Fruit fly (Drosophila melanogaster) whole organism, embryonic: ENCODE measurements around the gene CG32971.

ENCODE experiments used
- ATbp ChIP-seq: fragments of 200-800 bp; sonication (Bioruptor generic); optimal IDR thresholded peaks from 2 replicates; lab custom pipeline; 2017; ENCODE audit warnings: missing biosample characterization, mild to moderate bottlenecking, missing genetic modification characterization, missing genetic modification reagents
- Aef1 ChIP-seq: fragments of 200-800 bp; sonication (Bioruptor generic); IDR thresholded peaks from 3 replicates; pipeline ENCODE4 v1.3.6; 2022; ENCODE audit warnings: missing biosample characterization, missing genetic modification characterization
- CG10979 ChIP-seq: fragments of 200-800 bp; sonication (Bioruptor generic); optimal IDR thresholded peaks from 2 replicates; lab custom pipeline; 2018; ENCODE audit warnings: missing biosample characterization, mild to moderate bottlenecking, missing genetic modification characterization, moderate library complexity
- CG11456 ChIP-seq: fragments of 200-800 bp; sonication (Bioruptor generic); IDR thresholded peaks from 3 replicates; pipeline ENCODE4 v1.3.6; 2022; ENCODE audit warnings: missing biosample characterization, missing genetic modification characterization
- CG12236 ChIP-seq: fragments of 200-800 bp; sonication (Bioruptor generic); optimal IDR thresholded peaks from 2 replicates; lab custom pipeline; 2016; ENCODE audit warnings: missing biosample characterization, missing genetic modification characterization
- CG12391 ChIP-seq: fragments of 200-800 bp; sonication (Bioruptor generic); optimal IDR thresholded peaks from 3 replicates; lab custom pipeline; 2018; ENCODE audit warnings: missing biosample characterization, mild to moderate bottlenecking, missing genetic modification characterization, moderate library complexity
- CG13894 ChIP-seq: fragments of 200-800 bp; sonication (Bioruptor generic); optimal IDR thresholded peaks from 3 replicates; lab custom pipeline; 2018; ENCODE audit warnings: missing biosample characterization, mild to moderate bottlenecking, missing genetic modification characterization, moderate library complexity
- CG16779 ChIP-seq: fragments of 200-800 bp; sonication (Bioruptor generic); IDR thresholded peaks from 2 replicates; pipeline ENCODE4 v1.3.6; 2022; ENCODE audit warnings: missing biosample characterization, missing genetic modification characterization
- CG16813 ChIP-seq: fragments of 200-800 bp; sonication (Bioruptor generic); IDR thresholded peaks from 3 replicates; pipeline ENCODE4 v1.3.6; 2022; ENCODE audit warnings: missing biosample characterization, missing genetic modification characterization; ENCODE audit not compliant: partially characterized antibody
- CG17612 ChIP-seq: fragments of 200-800 bp; sonication (Bioruptor generic); IDR thresholded peaks from 2 replicates; pipeline ENCODE4 v1.3.6; 2022; ENCODE audit warnings: missing biosample characterization, missing genetic modification characterization
- CG18599 ChIP-seq: fragments of 200-800 bp; sonication (Bioruptor generic); optimal IDR thresholded peaks from 3 replicates; lab custom pipeline; 2017; ENCODE audit warnings: missing biosample characterization, missing genetic modification characterization, mild to moderate bottlenecking, moderate library complexity, missing genetic modification reagents
- CG2120 ChIP-seq: fragments of 200-800 bp; sonication (Bioruptor generic); optimal IDR thresholded peaks from 3 replicates; lab custom pipeline; 2016; ENCODE audit warnings: missing biosample characterization, missing genetic modification characterization
- CG2875 ChIP-seq: fragments of 200-800 bp; sonication (Bioruptor generic); optimal IDR thresholded peaks from 2 replicates; lab custom pipeline; 2017; ENCODE audit warnings: missing biosample characterization, mild to moderate bottlenecking, missing genetic modification characterization, missing genetic modification reagents
- CG31365 ChIP-seq: fragments of 200-800 bp; sonication (Bioruptor generic); optimal IDR thresholded peaks from 2 replicates; lab custom pipeline; 2018; ENCODE audit warnings: missing biosample characterization, mild to moderate bottlenecking, missing genetic modification characterization
- CG4404 ChIP-seq: fragments of 200-800 bp; sonication (Bioruptor generic); IDR thresholded peaks from 2 replicates; pipeline ENCODE4 v1.3.6; 2022; ENCODE audit warnings: missing biosample characterization, missing genetic modification characterization
- CG4820 ChIP-seq: fragments of 200-800 bp; sonication (Bioruptor generic); optimal IDR thresholded peaks from 3 replicates; lab custom pipeline; 2016; ENCODE audit warnings: missing biosample characterization, missing genetic modification characterization
- CG6689 ChIP-seq: fragments of 200-800 bp; sonication (Bioruptor generic); IDR thresholded peaks from 2 replicates; pipeline ENCODE4 v1.3.6; 2022; ENCODE audit warnings: missing biosample characterization, missing genetic modification characterization
- CG9876 ChIP-seq: fragments of 200-800 bp; sonication (Bioruptor generic); optimal IDR thresholded peaks from 2 replicates; lab custom pipeline; 2016; ENCODE audit warnings: missing biosample characterization, missing genetic modification characterization
- Dad ChIP-seq: fragments of 200-800 bp; sonication (Bioruptor generic); optimal IDR thresholded peaks from 3 replicates; lab custom pipeline; 2016; ENCODE audit warnings: missing biosample characterization, missing genetic modification characterization
- Doc3 ChIP-seq: fragments of 200-800 bp; sonication (Bioruptor generic); IDR thresholded peaks from 3 replicates; pipeline ENCODE4 v1.3.6; 2022; ENCODE audit warnings: missing biosample characterization, missing genetic modification characterization; ENCODE audit not compliant: partially characterized antibody
- Eip74EF ChIP-seq, 2 experiments: fragments of 200-800 bp in 1 of 2; fragments of >200 bp in 1 of 2; sonication (Bioruptor generic) in 1 of 2; optimal IDR thresholded peaks; 2 replicates each; lab custom pipeline; 2017 to 2019; ENCODE audit warnings: missing biosample characterization in 2 of 2, missing genetic modification characterization in 2 of 2, mild to moderate bottlenecking in 1 of 2, moderate library complexity in 1 of 2
- Ets97D ChIP-seq: fragments of 200-800 bp; sonication (Bioruptor generic); optimal IDR thresholded peaks from 3 replicates; lab custom pipeline; 2016; ENCODE audit warnings: missing biosample characterization, missing genetic modification characterization
- H15 ChIP-seq: fragments of 200-800 bp; sonication (Bioruptor generic); IDR thresholded peaks from 3 replicates; pipeline ENCODE4 v1.3.6; 2022; ENCODE audit warnings: missing biosample characterization, missing genetic modification characterization
- HHEX ChIP-seq: fragments of 200-800 bp; sonication (Bioruptor generic); optimal IDR thresholded peaks from 3 replicates; lab custom pipeline; 2017; ENCODE audit warnings: missing biosample characterization, mild to moderate bottlenecking, missing genetic modification characterization, missing genetic modification reagents
- Hmr ChIP-seq: fragments of 200-800 bp; sonication (Bioruptor generic); optimal IDR thresholded peaks from 3 replicates; lab custom pipeline; 2017; ENCODE audit warnings: mild to moderate bottlenecking, missing biosample characterization, missing genetic modification reagents, missing genetic modification characterization
- Nf-YB ChIP-seq: fragments of 200-800 bp; sonication (Bioruptor generic); optimal IDR thresholded peaks from 3 replicates; lab custom pipeline; 2019; ENCODE audit warnings: missing biosample characterization, mild to moderate bottlenecking, missing genetic modification characterization, moderate library complexity
- Sry-β ChIP-seq: fragments of 200-800 bp; sonication (Bioruptor generic); optimal IDR thresholded peaks from 2 replicates; lab custom pipeline; 2018; ENCODE audit warnings: missing biosample characterization, mild to moderate bottlenecking, missing genetic modification characterization, moderate library complexity
- ap ChIP-seq: fragments of 200-800 bp; sonication (Bioruptor generic); IDR thresholded peaks from 2 replicates; pipeline ENCODE4 v1.3.6; 2022; ENCODE audit warnings: missing biosample characterization, missing genetic modification characterization
- ash1 ChIP-seq: fragments of 200-800 bp; sonication (Bioruptor generic); optimal IDR thresholded peaks from 2 replicates; lab custom pipeline; 2018; ENCODE audit warnings: missing biosample characterization, mild to moderate bottlenecking, missing genetic modification characterization
- chm ChIP-seq: fragments of 200-800 bp; sonication (Bioruptor generic); IDR thresholded peaks from 2 replicates; pipeline ENCODE4 v1.3.6; 2022; ENCODE audit warnings: missing biosample characterization, missing genetic modification characterization
- chn ChIP-seq: fragments of 200-800 bp; sonication (Bioruptor generic); optimal IDR thresholded peaks from 2 replicates; lab custom pipeline; 2016; ENCODE audit warnings: missing biosample characterization, missing genetic modification characterization
- eyg ChIP-seq: fragments of 200-800 bp; sonication (Bioruptor generic); optimal IDR thresholded peaks from 3 replicates; lab custom pipeline; 2016; ENCODE audit warnings: missing biosample characterization, missing genetic modification characterization
- gem ChIP-seq: fragments of 200-800 bp; sonication (Bioruptor generic); optimal IDR thresholded peaks from 2 replicates; lab custom pipeline; 2019; ENCODE audit warnings: missing biosample characterization, mild to moderate bottlenecking, missing genetic modification characterization, moderate library complexity
- gsb ChIP-seq: fragments of 200-800 bp; sonication (Bioruptor generic); IDR thresholded peaks from 2 replicates; pipeline ENCODE4 v1.3.6; 2022; ENCODE audit warnings: missing biosample characterization, missing genetic modification characterization
- jumu ChIP-seq: fragments of 200-800 bp; sonication (Bioruptor generic); optimal IDR thresholded peaks from 3 replicates; lab custom pipeline; 2016; ENCODE audit warnings: missing biosample characterization, missing genetic modification characterization
- nau ChIP-seq: fragments of 200-800 bp; sonication (Bioruptor generic); optimal IDR thresholded peaks from 3 replicates; lab custom pipeline; 2017; ENCODE audit warnings: missing biosample characterization, mild to moderate bottlenecking, missing genetic modification characterization, missing genetic modification reagents
- nerfin-1 ChIP-seq: fragments of 200-800 bp; sonication (Bioruptor generic); optimal IDR thresholded peaks from 3 replicates; lab custom pipeline; 2019; ENCODE audit warnings: missing biosample characterization, mild to moderate bottlenecking, missing genetic modification characterization, moderate library complexity
- nmo ChIP-seq: fragments of 200-800 bp; sonication (Bioruptor generic); optimal IDR thresholded peaks from 2 replicates; lab custom pipeline; 2018; ENCODE audit warnings: missing biosample characterization, mild to moderate bottlenecking, missing genetic modification characterization, moderate library complexity
- pb ChIP-seq: fragments of 200-800 bp; sonication (Bioruptor generic); optimal IDR thresholded peaks from 3 replicates; lab custom pipeline; 2016; ENCODE audit warnings: missing biosample characterization, missing genetic modification characterization
- phol ChIP-seq: fragments of 200-800 bp; sonication (Bioruptor generic); optimal IDR thresholded peaks from 3 replicates; lab custom pipeline; 2018; ENCODE audit warnings: missing biosample characterization, mild to moderate bottlenecking, missing genetic modification characterization, moderate library complexity
- sens ChIP-seq: fragments of 200-800 bp; sonication (Bioruptor generic); peaks from one replicate; lab custom pipeline; 2016; ENCODE audit warnings: missing biosample characterization, missing genetic modification characterization
- seq ChIP-seq: fragments of 200-800 bp; sonication (Bioruptor generic); IDR thresholded peaks from 2 replicates; pipeline ENCODE4 v1.3.6; 2022; ENCODE audit warnings: missing biosample characterization, missing genetic modification characterization
- tgo ChIP-seq: fragments of 200-800 bp; sonication (Bioruptor generic); IDR thresholded peaks from 3 replicates; pipeline ENCODE4 v1.3.6; 2022; ENCODE audit warnings: missing biosample characterization, missing genetic modification characterization
- usp ChIP-seq: fragments of >200 bp; optimal IDR thresholded peaks from 2 replicates; lab custom pipeline; 2017; ENCODE audit warnings: missing biosample characterization, missing genetic modification characterization

Gene CG32971

dm6 chr2L:14237510-14238277 is 36.9 kb upstream of the CG32971 start (continued):
- TF ChIP-seq HHEX (GFP tag; lab: Kevin White, UChicago) (peak; percentile 45), gsb (GFP tag; lab: Robert Waterston, UW) (no peak), tgo (GFP tag; lab: Robert Waterston, UW) (no peak), sens (peak; percentile 78), CG4404 (GFP tag; lab: Robert Waterston, UW) (no peak), Doc3 (GFP tag; lab: Robert Waterston, UW) (no peak), eyg (GFP tag; lab: Kevin White, UChicago) (no peak), CG16779 (GFP tag; lab: Robert Waterston, UW) (no peak), Aef1 (no peak), H15 (GFP tag; lab: Robert Waterston, UW) (0 out of 3 replicates have a peak, but pooled peaks have one; percentile 28), phol (tag; lab: Kevin White, UChicago) (peak; percentile 72), CG17612 (GFP tag; lab: Robert Waterston, UW) (no peak), gem (tag; lab: Kevin White, UChicago) (peak; percentile 72), CG16813 (GFP tag; lab: Robert Waterston, UW) (no peak), CG12391 (peak; percentile 58), nau (GFP tag; lab: Kevin White, UChicago) (no peak), Sry-β (GFP tag; lab: Kevin White, UChicago) (no peak), ATbp (peak; percentile 56), ash1 (no peak), Hmr (GFP tag; lab: Kevin White, UChicago) (no peak), CG9876 (no peak), jumu (GFP tag; lab: Kevin White, UChicago) (no peak), usp (GFP tag; lab: Kevin White, UChicago) (no peak), Dad (GFP tag; lab: Kevin White, UChicago) (no peak), nerfin-1 (peak; percentile 4), CG31365 (tag; lab: Kevin White, UChicago) (no peak), Eip74EF (GFP tag; optimal IDR thresholded peaks at IDR 0.05; lab: Kevin White, UChicago) (peak in 1 of 2 experiments; percentile 33), CG6689 (GFP tag; lab: Robert Waterston, UW) (peak; percentile 43), chn (GFP tag; lab: Kevin White, UChicago) (no peak), CG11456 (GFP tag; lab: Robert Waterston, UW) (no peak), nmo (GFP tag; lab: Kevin White, UChicago) (peak; percentile 46), ap (GFP tag; lab: Robert Waterston, UW) (no peak), seq (no peak), CG2875 (GFP tag; lab: Kevin White, UChicago) (peak; percentile 1), pb (GFP tag; lab: Kevin White, UChicago) (no peak), CG10979 (tag; lab: Kevin White, UChicago) (peak; percentile 67), chm (no peak), Ets97D (GFP tag; lab: Kevin White, UChicago) (no peak), CG12236 (GFP tag; lab: Kevin White, UChicago) (no peak), CG2120 (no peak), CG18599 (peak; percentile 28), CG13894 (tag; lab: Kevin White, UChicago) (no peak), CG4820 (GFP tag; lab: Kevin White, UChicago) (peak; percentile 38), Nf-YB (GFP tag; lab: Kevin White, UChicago) (no peak)
